Fruit fly (Drosophila melanogaster): ENCODE data around the gene CG31145.

The CG31145 gene

dm6 chr3R:23657357-23658318, 11.8 kb downstream of the CG31145 start (continued):
- TF ChIP-seq CG18262 (tag; optimal IDR thresholded peaks at IDR 0.05) (peak; percentile 53), Kr (GFP tag; optimal IDR thresholded peaks at IDR 0.05) (peak; percentile 97), oc (tag; optimal IDR thresholded peaks at IDR 0.05) (peak; percentile 28), CG12104 (GFP tag; optimal IDR thresholded peaks at IDR 0.05) (peak; percentile 52), PHDP (tag; optimal IDR thresholded peaks at IDR 0.05) (peak; percentile 43), HmgZ (tag; optimal IDR thresholded peaks at IDR 0.05) (peak; percentile 66), CG11456 (GFP tag; IDR thresholded peaks at IDR 0.05) (no peak), CG10979 (tag; optimal IDR thresholded peaks at IDR 0.05) (peak; percentile 92), mld (GFP tag; IDR thresholded peaks at IDR 0.05; ENCODE audit: partially characterized antibody) (no peak), CG10543 (GFP tag; optimal IDR thresholded peaks at IDR 0.05) (peak; percentile 82), CG7372 (GFP tag; IDR thresholded peaks at IDR 0.05) (no peak), ham (GFP tag; IDR thresholded peaks at IDR 0.05) (no peak), CTCF (GFP tag; optimal IDR thresholded peaks at IDR 0.05) (peak; percentile 90), Atf3 (GFP tag; optimal IDR thresholded peaks at IDR 0.05) (peak; percentile 41), Dbx (GFP tag; IDR thresholded peaks at IDR 0.05) (no peak), CG8765 (GFP tag; IDR thresholded peaks at IDR 0.05) (no peak), nmo (GFP tag; optimal IDR thresholded peaks at IDR 0.05) (peak; percentile 2), crol (GFP tag; IDR thresholded peaks at IDR 0.05) (peak; percentile 78), lmd (GFP tag; IDR thresholded peaks at IDR 0.05) (no peak), CG15269 (tag; optimal IDR thresholded peaks at IDR 0.05) (peak; percentile 48), danr (GFP tag; IDR thresholded peaks at IDR 0.05) (no peak; the same call in 1 of the 2 replicates), ERR (GFP tag; optimal IDR thresholded peaks at IDR 0.05) (no peak), mam (GFP tag; optimal IDR thresholded peaks at IDR 0.05) (peak; percentile 17), dysf (GFP tag; IDR thresholded peaks at IDR 0.05) (peak; percentile 57; the same call in 2 of the 3 replicates), abd-A (tag; optimal IDR thresholded peaks at IDR 0.05) (peak; percentile 9), CG32772 (GFP tag; IDR thresholded peaks at IDR 0.05) (peak; percentile 65), Oli (tag; optimal IDR thresholded peaks at IDR 0.05) (peak; percentile 31), lilli (GFP tag; optimal IDR thresholded peaks at IDR 0.05) (peak; percentile 12), bab2 (GFP tag; optimal IDR thresholded peaks at IDR 0.05) (peak; percentile 58), CG14860 (GFP tag; IDR thresholded peaks at IDR 0.05; ENCODE audit: partially characterized antibody) (no peak), CG17359 (tag; optimal IDR thresholded peaks at IDR 0.05) (peak; percentile 61), CG18619 (GFP tag; optimal IDR thresholded peaks at IDR 0.05) (peak; percentile 79), phol (tag; optimal IDR thresholded peaks at IDR 0.05) (peak; percentile 24), al (GFP tag; IDR thresholded peaks at IDR 0.05) (peak; percentile 36; the same call in 1 of the 2 replicates), zf30C (GFP tag; optimal IDR thresholded peaks at IDR 0.05) (no peak), toy (GFP tag; IDR thresholded peaks at IDR 0.05) (no peak), Oaz (GFP tag; IDR thresholded peaks at IDR 0.05) (no peak), E2f1 (GFP tag; IDR thresholded peaks at IDR 0.05) (no peak), Nf-YA (GFP tag; IDR thresholded peaks at IDR 0.05) (no peak), CG14667 (GFP tag; IDR thresholded peaks at IDR 0.05) (no peak), en (GFP tag; optimal IDR thresholded peaks at IDR 0.05) (peak; percentile 46), Ssrp (tag; optimal IDR thresholded peaks at IDR 0.05) (no peak), Bgb (GFP tag; IDR thresholded peaks at IDR 0.05; ENCODE audit: partially characterized antibody) (no peak), slbo (GFP tag; IDR thresholded peaks at IDR 0.05) (0 out of 2 replicates have a peak, but pooled peaks have one; percentile 10), CG7963 (GFP tag; IDR thresholded peaks at IDR 0.05; ENCODE audit: partially characterized antibody) (no peak), CG6254 (GFP tag; optimal IDR thresholded peaks at IDR 0.05) (peak; percentile 62), grn (GFP tag; optimal IDR thresholded peaks at IDR 0.05) (peak; percentile 43), CG4282 (GFP tag; optimal IDR thresholded peaks at IDR 0.05) (no peak), CG1024 (GFP tag; IDR thresholded peaks at IDR 0.05) (0 out of 2 replicates have a peak, but pooled peaks have one; percentile 54)

All from whole organism, embryonic.